Worm (Caenorhabditis elegans) whole organism, L4 larva: Measurements from ENCODE around the gene Y38C1BA.1.

Experiments used
- ceh-20 ChIP-seq: fragments of 200-800 bp; sonication (Bioruptor generic); IDR thresholded peaks from 2 replicates; pipeline ENCODE4 v1.3.6; 2022; ENCODE audit warnings: missing genetic modification reagents, missing genetic modification characterization, missing compliant biosample characterization
- mep-1 ChIP-seq: fragments of 150-350 bp; sonication (generic microtip); optimal IDR thresholded peaks from 3 replicates; lab custom pipeline; 2014; ENCODE audit warnings: missing biosample characterization, missing genetic modification characterization
- vab-7 ChIP-seq: fragments of 200-800 bp; sonication (Bioruptor generic); IDR thresholded peaks from 2 replicates; pipeline ENCODE4 v1.3.6; 2022; ENCODE audit warnings: missing genetic modification reagents, missing genetic modification characterization, missing compliant biosample characterization

- TF ChIP-seq mep-1 (tag; lab: Kevin White, UChicago) (peak; percentile 74), ceh-20 (GFP tag; lab: Robert Waterston, UW) (no peak), vab-7 (GFP tag; lab: Robert Waterston, UW) (no peak)
These were observed 20.3 kb upstream of the Y38C1BA.1 start, which contains the start of gene cmk-1 for ce11 chrIV:1824065-1824531.
